Fruit fly (Drosophila melanogaster) S2 (cell line): ENCODE results near the gene faf.

ENCODE experiments used
- CG8478 ChIP-seq: fragments of >200 bp; optimal IDR thresholded peaks from 2 replicates; lab custom pipeline; 2018
- CTCF ChIP-seq, 2 experiments: fragments of >200 bp; optimal IDR thresholded peaks; 2 replicates each; lab custom pipeline; 2018

- no peak for TF ChIP-seq CG8478 (lab: Kevin White, UChicago)
- no peak for TF ChIP-seq CTCF (optimal IDR thresholded peaks at IDR 0.05; lab: Kevin White, UChicago)
Observed at dm6 chr3R:31776583-31777362, at the start of gene faf, which contains the start of gene CG2126.
